Worm (Caenorhabditis elegans) whole organism, late embryonic: ENCODE results near the gene gadr-2.

Experiments
- C38D4.7 ChIP-seq: fragments of 200-800 bp; sonication (Bioruptor generic); optimal IDR thresholded peaks from 2 replicates; lab custom pipeline; 2018; ENCODE audit warnings: mild to moderate bottlenecking, missing genetic modification characterization, moderate library complexity, missing compliant biosample characterization
- K09A11.1 ChIP-seq: sonication (generic microtip); optimal IDR thresholded peaks from 2 replicates; lab custom pipeline; 2017; ENCODE audit warnings: antibody characterized with exemption, mild to moderate bottlenecking, missing genetic modification characterization, missing compliant biosample characterization; ENCODE audit not compliant: insufficient read depth
- ahr-1 ChIP-seq: sonication (generic microtip); optimal IDR thresholded peaks from 2 replicates; lab custom pipeline; 2016; ENCODE audit warnings: missing genetic modification characterization, missing compliant biosample characterization
- ceh-14 ChIP-seq: sonication (generic microtip); optimal IDR thresholded peaks from 2 replicates; lab custom pipeline; 2016; ENCODE audit warnings: missing genotype, missing genetic modification characterization, missing compliant biosample characterization
- ceh-2 ChIP-seq: sonication (generic microtip); optimal IDR thresholded peaks from 2 replicates; lab custom pipeline; 2016; ENCODE audit warnings: missing genotype, missing genetic modification characterization, missing compliant biosample characterization
- ceh-22 ChIP-seq: sonication (generic microtip); optimal IDR thresholded peaks from 2 replicates; lab custom pipeline; 2017; ENCODE audit warnings: missing biosample characterization, missing genetic modification characterization
- ceh-24 ChIP-seq: sonication (generic microtip); optimal IDR thresholded peaks from 2 replicates; lab custom pipeline; 2016; ENCODE audit warnings: mild to moderate bottlenecking, missing genetic modification characterization, missing compliant biosample characterization
- ceh-34 ChIP-seq: sonication (generic microtip); optimal IDR thresholded peaks from 2 replicates; lab custom pipeline; 2016; ENCODE audit warnings: mild to moderate bottlenecking, missing genetic modification characterization, missing compliant biosample characterization
- ceh-45 ChIP-seq: fragments of 200-800 bp; sonication (Bioruptor generic); IDR thresholded peaks from 2 replicates; pipeline ENCODE4 v1.3.6; 2022; ENCODE audit warnings: missing genetic modification reagents, missing genetic modification characterization, missing compliant biosample characterization
- ceh-48 ChIP-seq: sonication (generic microtip); optimal IDR thresholded peaks from 2 replicates; lab custom pipeline; 2016; ENCODE audit warnings: missing genetic modification characterization, inconsistent platforms, missing compliant biosample characterization
- ceh-6 ChIP-seq: fragments of 200-800 bp; sonication (Bioruptor generic); optimal IDR thresholded peaks from 2 replicates; lab custom pipeline; 2018; ENCODE audit warnings: mild to moderate bottlenecking, missing genetic modification characterization, missing compliant biosample characterization
- dmd-4 ChIP-seq: sonication (generic microtip); optimal IDR thresholded peaks from 2 replicates; lab custom pipeline; 2016; ENCODE audit warnings: borderline replicate concordance, missing genetic modification characterization, missing compliant biosample characterization
- elt-2 ChIP-seq: sonication (generic microtip); optimal IDR thresholded peaks from 2 replicates; lab custom pipeline; 2016; ENCODE audit warnings: missing genetic modification reagents, missing genetic modification characterization, missing compliant biosample characterization
- eyg-1 ChIP-seq: sonication (generic microtip); optimal IDR thresholded peaks from 2 replicates; lab custom pipeline; 2016; ENCODE audit warnings: missing genotype, missing genetic modification characterization, missing compliant biosample characterization
- fkh-6 ChIP-seq: sonication (generic microtip); optimal IDR thresholded peaks from 2 replicates; lab custom pipeline; 2016; ENCODE audit warnings: missing genetic modification characterization, missing compliant biosample characterization
- hlh-13 ChIP-seq: fragments of 200-800 bp; sonication (Bioruptor generic); optimal IDR thresholded peaks from 2 replicates; lab custom pipeline; 2018; ENCODE audit warnings: mild to moderate bottlenecking, missing genetic modification characterization, missing compliant biosample characterization
- hlh-30 ChIP-seq: sonication (generic microtip); optimal IDR thresholded peaks from 2 replicates; lab custom pipeline; 2017; ENCODE audit warnings: antibody characterized with exemption, missing genetic modification characterization, missing compliant biosample characterization; ENCODE audit not compliant: insufficient read depth
- hlh-6 ChIP-seq: sonication (generic microtip); optimal IDR thresholded peaks from 2 replicates; lab custom pipeline; 2016; ENCODE audit warnings: missing genotype, missing genetic modification characterization, missing compliant biosample characterization
- hlh-8 ChIP-seq: sonication (generic microtip); optimal IDR thresholded peaks from 2 replicates; lab custom pipeline; 2016; ENCODE audit warnings: missing genotype, missing genetic modification characterization, missing compliant biosample characterization
- lim-6 ChIP-seq: sonication (generic microtip); optimal IDR thresholded peaks from 2 replicates; lab custom pipeline; 2016; ENCODE audit warnings: missing genetic modification characterization, missing compliant biosample characterization
- madf-2 ChIP-seq: sonication (generic microtip); optimal IDR thresholded peaks from 2 replicates; lab custom pipeline; 2017; ENCODE audit warnings: missing genetic modification characterization, missing compliant biosample characterization
- mec-3 ChIP-seq: sonication (generic microtip); optimal IDR thresholded peaks from 2 replicates; lab custom pipeline; 2016; ENCODE audit warnings: borderline replicate concordance, missing genetic modification characterization, missing compliant biosample characterization
- nfya-1 ChIP-seq: sonication (generic microtip); optimal IDR thresholded peaks from 2 replicates; lab custom pipeline; 2017; ENCODE audit warnings: missing genetic modification characterization, mild to moderate bottlenecking, missing compliant biosample characterization, antibody characterized with exemption, moderate library complexity
- npax-4 ChIP-seq: sonication (generic microtip); optimal IDR thresholded peaks from 2 replicates; lab custom pipeline; 2016; ENCODE audit warnings: missing genetic modification characterization, missing compliant biosample characterization
- pag-3 ChIP-seq: sonication (generic microtip); optimal IDR thresholded peaks from 2 replicates; lab custom pipeline; 2016; ENCODE audit warnings: missing compliant biosample characterization, missing genetic modification characterization, borderline replicate concordance
- pat-9 ChIP-seq: fragments of 200-800 bp; sonication (Bioruptor generic); optimal IDR thresholded peaks from 2 replicates; lab custom pipeline; 2018; ENCODE audit warnings: mild to moderate bottlenecking, missing genetic modification characterization, moderate library complexity, missing compliant biosample characterization
- pax-1 ChIP-seq: fragments of 150-350 bp; optimal IDR thresholded peaks from 2 replicates; lab custom pipeline; 2014; ENCODE audit warnings: missing biosample characterization, missing genetic modification characterization
- pha-4 ChIP-seq: fragments of 150-350 bp; optimal IDR thresholded peaks from 2 replicates; lab custom pipeline; 2018; ENCODE audit warnings: missing biosample characterization, missing genetic modification reagents, missing genetic modification characterization
- ref-2 ChIP-seq: sonication (generic microtip); optimal IDR thresholded peaks from 2 replicates; lab custom pipeline; 2016; ENCODE audit warnings: missing genetic modification characterization, missing compliant biosample characterization
- tbx-2 ChIP-seq: sonication (generic microtip); optimal IDR thresholded peaks from 2 replicates; lab custom pipeline; 2016; ENCODE audit warnings: missing genetic modification characterization, missing compliant biosample characterization
- tbx-7 ChIP-seq: sonication (generic microtip); optimal IDR thresholded peaks from 2 replicates; lab custom pipeline; 2016; ENCODE audit warnings: missing genotype, missing genetic modification characterization, missing compliant biosample characterization
- ttx-3 ChIP-seq: sonication (generic microtip); optimal IDR thresholded peaks from 2 replicates; lab custom pipeline; 2016; ENCODE audit warnings: missing genetic modification reagents, missing genetic modification characterization, missing compliant biosample characterization
- unc-3 ChIP-seq, 2 experiments: fragments of 200-800 bp in 1 of 2; sonication (Bioruptor generic) in 1 of 2; sonication (generic microtip) in 1 of 2; conservative IDR thresholded peaks in 1 of 2; optimal IDR thresholded peaks in 1 of 2; 2 replicates each; pipeline versions ENCODE4 v1.3.6 to Lab custom; 2016 to 2022; ENCODE audit warnings: missing compliant biosample characterization in 2 of 2, missing genetic modification characterization in 2 of 2, missing genetic modification reagents in 1 of 2
- unc-86 ChIP-seq: sonication (generic microtip); optimal IDR thresholded peaks from 2 replicates; lab custom pipeline; 2016; ENCODE audit warnings: missing genetic modification characterization, missing compliant biosample characterization

Gene gadr-2

DNA sequence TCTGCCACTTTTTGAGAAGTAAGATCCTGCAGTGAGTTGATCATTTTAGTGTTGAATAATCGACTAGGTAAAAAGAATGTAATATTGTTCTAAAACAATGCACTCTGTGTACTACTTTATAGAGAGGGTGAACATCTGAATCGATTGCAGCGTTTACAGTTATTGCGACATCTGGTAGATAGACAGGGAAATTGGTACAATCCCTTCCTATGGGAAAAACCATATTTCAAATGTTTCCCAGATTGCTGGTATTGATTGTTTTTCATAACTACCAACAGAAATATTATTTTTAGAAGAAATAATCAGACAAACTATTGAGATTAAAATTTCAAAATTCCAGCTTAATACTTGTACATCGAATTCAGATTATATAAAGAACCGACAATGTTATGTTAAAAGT, at the start of gene gadr-2:
Gene gadr-2 (minus strand): TSS at position 101 of the 400 bp plus-strand sequence.
- TF ChIP-seq ttx-3 (tag; lab: Kevin White, UChicago), result no peak
- TF ChIP-seq ceh-2 (tag; lab: Kevin White, UChicago), result no peak
- TF ChIP-seq ceh-22, result no peak
- no peak for TF ChIP-seq pag-3 (tag; lab: Kevin White, UChicago)
- no peak for TF ChIP-seq ceh-34 (tag; lab: Kevin White, UChicago)
- no peak for TF ChIP-seq tbx-7 (tag; lab: Kevin White, UChicago)
- TF ChIP-seq madf-2 (tag; lab: Kevin White, UChicago), result no peak
- TF ChIP-seq ceh-24 (tag; lab: Kevin White, UChicago), result no peak
- TF ChIP-seq unc-3 (GFP tag; conservative IDR thresholded peaks at IDR 0.05; lab: Robert Waterston, UW), result no peak
- TF ChIP-seq unc-3 (tag; optimal IDR thresholded peaks at IDR 0.05; lab: Kevin White, UChicago), result no peak
- TF ChIP-seq hlh-6 (tag; lab: Kevin White, UChicago), result no peak
- TF ChIP-seq pax-1, result no peak
- no peak for TF ChIP-seq unc-86
- no peak for TF ChIP-seq nfya-1 (tag; lab: Kevin White, UChicago)
- no peak for TF ChIP-seq dmd-4 (tag; lab: Kevin White, UChicago)
- no peak for TF ChIP-seq ceh-48
- no peak for TF ChIP-seq pat-9
- no peak for TF ChIP-seq lim-6 (tag; lab: Kevin White, UChicago)
- no peak for TF ChIP-seq ref-2 (tag; lab: Kevin White, UChicago)

DNA sequence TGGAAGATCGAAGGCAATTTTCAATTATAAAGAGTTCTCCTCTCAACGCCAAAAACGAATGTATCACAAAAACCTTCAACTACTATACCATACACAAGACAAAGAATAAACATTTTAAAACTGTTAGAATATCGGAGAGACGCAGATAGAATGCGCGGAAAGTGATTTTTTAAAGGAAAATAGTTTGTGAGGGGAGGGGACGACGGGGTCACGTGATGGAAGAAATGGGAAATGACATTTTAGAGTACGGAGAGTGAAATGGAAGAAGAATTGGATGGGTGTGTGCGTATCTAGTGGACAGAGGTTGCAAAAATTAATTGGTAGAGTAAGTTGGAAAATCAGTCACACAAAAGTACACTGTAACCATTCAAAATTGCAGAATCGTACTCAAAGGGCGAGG, 49.4 kb upstream of the gadr-2 start:
- TF ChIP-seq pax-1, result no peak
- TF ChIP-seq hlh-30 (tag; lab: Kevin White, UChicago), result peak; percentile 78

DNA sequence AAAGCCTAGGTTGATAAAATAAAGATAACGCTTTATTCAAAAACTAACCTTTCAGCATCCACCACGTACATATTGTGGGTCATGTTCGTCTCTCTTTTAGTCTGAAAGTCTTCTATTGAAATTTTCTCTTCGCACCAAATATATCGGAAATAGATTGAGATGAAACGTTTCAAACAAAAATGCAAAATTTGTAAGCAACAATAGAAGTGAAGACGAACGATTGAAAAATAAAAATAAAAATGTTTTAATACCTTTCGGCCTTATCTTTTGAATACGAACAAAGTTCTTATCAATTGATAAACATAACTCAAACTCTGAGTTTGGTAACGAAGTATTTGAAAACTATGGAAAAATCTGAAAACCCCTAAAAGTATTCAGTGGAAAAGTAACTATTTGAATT, 48.1 kb upstream of the gadr-2 start, which contains the start of gene F56H11.2:
Gene F56H11.2 (minus strand): TSS at position 101 of the 400 bp plus-strand sequence.
- TF ChIP-seq madf-2 (tag; lab: Kevin White, UChicago), result no peak
- TF ChIP-seq hlh-30 (tag; lab: Kevin White, UChicago), result no peak
- no peak for TF ChIP-seq ceh-24 (tag; lab: Kevin White, UChicago)
- no peak for TF ChIP-seq pha-4
- TF ChIP-seq ceh-6, result no peak
- no peak for TF ChIP-seq npax-4 (tag; lab: Kevin White, UChicago)
- no peak for TF ChIP-seq C38D4.7 (GFP tag; lab: Kevin White, UChicago)

DNA sequence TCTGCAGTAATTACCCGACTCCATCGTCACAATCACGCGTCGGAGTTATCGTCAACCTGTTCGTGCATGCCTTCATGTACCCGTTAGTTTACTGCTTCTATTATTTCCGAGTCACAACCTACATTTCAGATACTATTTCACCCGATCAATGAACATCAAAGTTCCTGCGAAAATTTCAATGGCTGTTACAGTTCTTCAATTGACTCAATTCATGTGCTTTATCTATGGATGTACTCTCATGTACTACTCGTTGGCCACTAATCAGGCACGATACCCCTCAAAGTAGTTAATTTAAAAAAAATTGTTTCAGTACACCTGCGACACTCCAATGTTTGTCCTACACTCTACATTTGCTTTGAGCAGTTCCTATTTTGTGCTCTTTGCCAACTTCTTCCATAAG, 45.8 kb upstream of the gadr-2 start:
- TF ChIP-seq ceh-45 (GFP tag; lab: Robert Waterston, UW) (no peak), hlh-13 (GFP tag; lab: Kevin White, UChicago) (no peak), ceh-14 (tag; lab: Kevin White, UChicago) (no peak), hlh-6 (tag; lab: Kevin White, UChicago) (no peak), fkh-6 (tag; lab: Kevin White, UChicago) (no peak), ahr-1 (no peak), unc-86 (no peak), hlh-8 (tag; lab: Kevin White, UChicago) (no peak), elt-2 (tag; lab: Kevin White, UChicago) (no peak), eyg-1 (no peak), K09A11.1 (tag; lab: Kevin White, UChicago) (no peak), unc-3 (GFP tag; conservative IDR thresholded peaks at IDR 0.05; lab: Robert Waterston, UW) (no peak), unc-3 (tag; optimal IDR thresholded peaks at IDR 0.05; lab: Kevin White, UChicago) (no peak), mec-3 (tag; lab: Kevin White, UChicago) (no peak), pha-4 (no peak), ref-2 (tag; lab: Kevin White, UChicago) (no peak), C38D4.7 (GFP tag; lab: Kevin White, UChicago) (no peak), hlh-30 (tag; lab: Kevin White, UChicago) (no peak), pat-9 (no peak), tbx-2 (no peak)
- TF ChIP-seq, all 69 proteins: peak for 0
